Worm (Caenorhabditis elegans) whole organism, late embryonic: Measurements from ENCODE around the gene C41H7.2.

Experiments
- eyg-1 ChIP-seq: sonication (generic microtip); optimal IDR thresholded peaks from 2 replicates; lab custom pipeline; 2016; ENCODE audit warnings: missing genotype, missing genetic modification characterization, missing compliant biosample characterization
- fkh-6 ChIP-seq: sonication (generic microtip); optimal IDR thresholded peaks from 2 replicates; lab custom pipeline; 2016; ENCODE audit warnings: missing genetic modification characterization, missing compliant biosample characterization
- nfya-1 ChIP-seq: sonication (generic microtip); optimal IDR thresholded peaks from 2 replicates; lab custom pipeline; 2017; ENCODE audit warnings: missing genetic modification characterization, mild to moderate bottlenecking, missing compliant biosample characterization, antibody characterized with exemption, moderate library complexity
- pag-3 ChIP-seq: sonication (generic microtip); optimal IDR thresholded peaks from 2 replicates; lab custom pipeline; 2016; ENCODE audit warnings: missing compliant biosample characterization, missing genetic modification characterization, borderline replicate concordance
- pros-1 ChIP-seq: fragments of 150-350 bp; optimal IDR thresholded peaks from 2 replicates; lab custom pipeline; 2014; ENCODE audit warnings: missing biosample characterization, missing genetic modification reagents, missing genetic modification characterization
- sox-2 ChIP-seq: fragments of 200-800 bp; sonication (Bioruptor generic); IDR thresholded peaks from 2 replicates; pipeline ENCODE4 v1.3.6; 2022; ENCODE audit warnings: missing genetic modification reagents, missing genetic modification characterization, missing compliant biosample characterization

- TF ChIP-seq sox-2 (GFP tag; lab: Robert Waterston, UW) (no peak), pros-1 (no peak), nfya-1 (tag; lab: Kevin White, UChicago) (no peak), fkh-6 (tag; lab: Kevin White, UChicago) (no peak), eyg-1 (tag; lab: Kevin White, UChicago) (no peak), pag-3 (no peak)
These were observed 2.5 kb upstream of the C41H7.2 start, which contains the start of gene C41H7.9 for ce11 chrII:3012133-3012532.
